Fruit fly (Drosophila melanogaster): ENCODE measurements around the gene Gr5a.

Gene Gr5a

dm6 chrX:5648437-5648959, 31.9 kb upstream of the Gr5a start, which contains the start of gene OtopLa (continued):
- TF ChIP-seq CG10631 (GFP tag; optimal IDR thresholded peaks at IDR 0.05), result peak; percentile 74
- TF ChIP-seq CG9139 (GFP tag; optimal IDR thresholded peaks at IDR 0.05), result peak; percentile 52
- peak; percentile 57 for TF ChIP-seq cyc (GFP tag; optimal IDR thresholded peaks at IDR 0.05)
- peak; percentile 62 for TF ChIP-seq CG4318 (GFP tag; optimal IDR thresholded peaks at IDR 0.05)
- TF ChIP-seq Eip75B (GFP tag; optimal IDR thresholded peaks at IDR 0.05), result peak; percentile 83
- TF ChIP-seq CG11762 (GFP tag; optimal IDR thresholded peaks at IDR 0.05; ENCODE audit: insufficient read depth), result peak; percentile 66
- peak; percentile 71 for TF ChIP-seq CG6276 (GFP tag; optimal IDR thresholded peaks at IDR 0.05)
- TF ChIP-seq achi (GFP tag; optimal IDR thresholded peaks at IDR 0.05), result peak; percentile 70
- TF ChIP-seq Hr38 (GFP tag; optimal IDR thresholded peaks at IDR 0.05), result no peak
- no peak for TF ChIP-seq Blimp-1 (GFP tag; optimal IDR thresholded peaks at IDR 0.05)
- TF ChIP-seq esn (GFP tag; optimal IDR thresholded peaks at IDR 0.05), result peak; percentile 65
- peak; percentile 67 for TF ChIP-seq Met (GFP tag; optimal IDR thresholded peaks at IDR 0.05)
- TF ChIP-seq Sox14 (GFP tag; optimal IDR thresholded peaks at IDR 0.05), result peak; percentile 58
- no peak for TF ChIP-seq CG6854 (GFP tag; optimal IDR thresholded peaks at IDR 0.05)
- TF ChIP-seq eg (GFP tag; IDR thresholded peaks at IDR 0.05), result peak; percentile 89
- peak; percentile 76 for TF ChIP-seq net (GFP tag; optimal IDR thresholded peaks at IDR 0.05)
- TF ChIP-seq lz (GFP tag; optimal IDR thresholded peaks at IDR 0.05), result peak; percentile 73
- TF ChIP-seq CG7368 (GFP tag; optimal IDR thresholded peaks at IDR 0.05), result peak; percentile 55
- peak; percentile 53 for TF ChIP-seq CG8319 (GFP tag; optimal IDR thresholded peaks at IDR 0.05)
- no peak for TF ChIP-seq fd85E (GFP tag; optimal IDR thresholded peaks at IDR 0.05)
- peak; percentile 88 for TF ChIP-seq CG15336 (GFP tag; IDR thresholded peaks at IDR 0.05)
- peak; percentile 75 for TF ChIP-seq OdsH (GFP tag; optimal IDR thresholded peaks at IDR 0.05)
- peak; percentile 90 for TF ChIP-seq CG6163 (GFP tag; IDR thresholded peaks at IDR 0.05)
- peak; percentile 85 for TF ChIP-seq svp (GFP tag)
- TF ChIP-seq CG11902 (GFP tag; optimal IDR thresholded peaks at IDR 0.05), result peak; percentile 29
- peak; percentile 39 for TF ChIP-seq Lpt (GFP tag; optimal IDR thresholded peaks at IDR 0.05)
- peak; percentile 66 for TF ChIP-seq CG1621 (tag; optimal IDR thresholded peaks at IDR 0.05)
- peak; percentile 84 for TF ChIP-seq CG32006 (GFP tag; optimal IDR thresholded peaks at IDR 0.05)
- peak; percentile 73 for TF ChIP-seq CG16779 (tag; optimal IDR thresholded peaks at IDR 0.05)
- peak; percentile 76 for TF ChIP-seq pdm3 (GFP tag; optimal IDR thresholded peaks at IDR 0.05)
- peak; percentile 65 to 77 for TF ChIP-seq ss (GFP tag; optimal IDR thresholded peaks at IDR 0.05)
- TF ChIP-seq Hr4 (GFP tag; optimal IDR thresholded peaks at IDR 0.05), result peak; percentile 87

dm6 chrX:5649387-5649786, 31.0 kb upstream of the Gr5a start:
- no peak for TF ChIP-seq Eip93F (GFP tag; optimal IDR thresholded peaks at IDR 0.05)
- TF ChIP-seq CG8632 (GFP tag; optimal IDR thresholded peaks at IDR 0.05), result no peak
- no peak for TF ChIP-seq dsx (GFP tag; optimal IDR thresholded peaks at IDR 0.05; ENCODE audit: poor library complexity, severe bottlenecking)
- no peak for TF ChIP-seq topi (GFP tag; optimal IDR thresholded peaks at IDR 0.05)
- TF ChIP-seq CG8119 (GFP tag; IDR thresholded peaks at IDR 0.05), result no peak
- no peak for TF ChIP-seq vri (GFP tag; optimal IDR thresholded peaks at IDR 0.05)
- TF ChIP-seq CG9139 (GFP tag; optimal IDR thresholded peaks at IDR 0.05), result no peak
- no peak for TF ChIP-seq CG4318 (GFP tag; optimal IDR thresholded peaks at IDR 0.05)
- TF ChIP-seq Sox102F (GFP tag; optimal IDR thresholded peaks at IDR 0.05), result no peak
- no peak for TF ChIP-seq achi (GFP tag; optimal IDR thresholded peaks at IDR 0.05)
- TF ChIP-seq Ets21C (GFP tag; optimal IDR thresholded peaks at IDR 0.05), result no peak
- TF ChIP-seq Blimp-1 (GFP tag; optimal IDR thresholded peaks at IDR 0.05), result no peak
- no peak for TF ChIP-seq acj6 (GFP tag; optimal IDR thresholded peaks at IDR 0.05)
- no peak for TF ChIP-seq Smox (GFP tag; optimal IDR thresholded peaks at IDR 0.05)
- TF ChIP-seq CG16779 (tag; optimal IDR thresholded peaks at IDR 0.05), result no peak
